3 fruit fly cellular contexts compared by ENCODE assay signal in the genomic region with DNA sequence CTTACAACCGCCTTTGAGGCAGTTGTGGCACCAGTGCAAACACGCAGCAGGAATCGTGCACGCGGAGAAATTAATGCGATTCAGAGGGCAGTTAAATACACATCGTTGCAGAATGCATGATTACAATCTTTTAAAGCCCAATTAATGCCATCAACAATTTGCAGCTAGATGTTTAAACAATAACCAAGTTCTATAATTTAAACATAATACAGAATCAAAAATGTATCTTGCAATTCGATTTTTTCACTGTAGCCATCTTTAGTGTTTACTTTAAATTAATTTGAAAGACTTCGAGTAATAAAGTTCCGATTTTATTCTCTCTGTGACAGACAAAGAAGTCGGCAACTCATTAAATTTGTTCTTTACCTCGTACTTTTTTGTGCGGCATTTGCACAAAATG.
TF ChIP-seq lines count a peak whose summit lies in the region.

No protein-coding gene starts in this region.

TF ChIP-seq in whole organism, embryonic, 481 proteins besides CTCF, POLR2A, EP300 and RAD21 (continued from another document and continues in another):
- TF ChIP-seq CG9876 (GFP tag; optimal IDR thresholded peaks at IDR 0.05; lab: Kevin White, UChicago): no peak
- TF ChIP-seq lab (GFP tag; optimal IDR thresholded peaks at IDR 0.05; lab: Kevin White, UChicago): no peak
- no peak for TF ChIP-seq salm (tag; optimal IDR thresholded peaks at IDR 0.05; lab: Kevin White, UChicago)
- TF ChIP-seq CG16813 (GFP tag; IDR thresholded peaks at IDR 0.05; lab: Robert Waterston, UW; ENCODE audit: partially characterized antibody): no peak
- TF ChIP-seq Ets97D (GFP tag; optimal IDR thresholded peaks at IDR 0.05; lab: Kevin White, UChicago): no peak
- no peak for TF ChIP-seq sob (GFP tag; IDR thresholded peaks at IDR 0.05; lab: Robert Waterston, UW)
- no peak for TF ChIP-seq mam (GFP tag; optimal IDR thresholded peaks at IDR 0.05; lab: Kevin White, UChicago)
- no peak for TF ChIP-seq CG11398 (GFP tag; optimal IDR thresholded peaks at IDR 0.05; lab: Kevin White, UChicago)
- TF ChIP-seq CG13287 (GFP tag; IDR thresholded peaks at IDR 0.05; lab: Robert Waterston, UW; ENCODE audit: partially characterized antibody): no peak
- TF ChIP-seq ftz-f1 (GFP tag; optimal IDR thresholded peaks at IDR 0.05; lab: Kevin White, UChicago): no peak
- no peak for TF ChIP-seq lilli (GFP tag; optimal IDR thresholded peaks at IDR 0.05; lab: Kevin White, UChicago)
- no peak for TF ChIP-seq jigr1 (GFP tag; IDR thresholded peaks at IDR 0.05; lab: Robert Waterston, UW)
- peak; percentile 23 for TF ChIP-seq CG11504 (tag; optimal IDR thresholded peaks at IDR 0.05; lab: Kevin White, UChicago)
- no peak for TF ChIP-seq CG8944 (GFP tag; optimal IDR thresholded peaks at IDR 0.05; lab: Kevin White, UChicago)
- TF ChIP-seq h (optimal IDR thresholded peaks at IDR 0.05; lab: Kevin White, UChicago): no peak
- TF ChIP-seq Dp (GFP tag; optimal IDR thresholded peaks at IDR 0.05; lab: Kevin White, UChicago): no peak
- TF ChIP-seq CG33557 (GFP tag; optimal IDR thresholded peaks at IDR 0.05; lab: Kevin White, UChicago): no peak
- TF ChIP-seq CG13123 (GFP tag; optimal IDR thresholded peaks at IDR 0.05; lab: Kevin White, UChicago): no peak
- no peak for TF ChIP-seq D19B (GFP tag; optimal IDR thresholded peaks at IDR 0.05; lab: Kevin White, UChicago)
- no peak for TF ChIP-seq gce (GFP tag; IDR thresholded peaks at IDR 0.05; lab: Robert Waterston, UW)
- no peak for TF ChIP-seq CG15601 (tag; optimal IDR thresholded peaks at IDR 0.05; lab: Kevin White, UChicago)
- peak; percentile 0 for TF ChIP-seq CG7839 (tag; optimal IDR thresholded peaks at IDR 0.05; lab: Kevin White, UChicago)
- TF ChIP-seq C15 (GFP tag; IDR thresholded peaks at IDR 0.05; lab: Robert Waterston, UW): no peak
- no peak for TF ChIP-seq Kr (GFP tag; optimal IDR thresholded peaks at IDR 0.05; lab: Kevin White, UChicago)
- TF ChIP-seq CG10209 (GFP tag; optimal IDR thresholded peaks at IDR 0.05; lab: Kevin White, UChicago): no peak
- peak; percentile 3 for TF ChIP-seq nmo (GFP tag; optimal IDR thresholded peaks at IDR 0.05; lab: Kevin White, UChicago)
- TF ChIP-seq chn (GFP tag; optimal IDR thresholded peaks at IDR 0.05; lab: Kevin White, UChicago): no peak
- TF ChIP-seq jing (GFP tag; optimal IDR thresholded peaks at IDR 0.05; lab: Kevin White, UChicago): no peak
- no peak for TF ChIP-seq Neu2 (GFP tag; optimal IDR thresholded peaks at IDR 0.05; lab: Kevin White, UChicago; ENCODE audit: borderline replicate concordance)
- no peak for TF ChIP-seq Trl (optimal IDR thresholded peaks at IDR 0.05; lab: Kevin White, UChicago)
- no peak for TF ChIP-seq Trl (GFP tag; optimal IDR thresholded peaks at IDR 0.05; lab: Kevin White, UChicago)
- no peak for TF ChIP-seq ase (GFP tag; IDR thresholded peaks at IDR 0.05; lab: Robert Waterston, UW)
- TF ChIP-seq ab (GFP tag; optimal IDR thresholded peaks at IDR 0.05; lab: Kevin White, UChicago): no peak
- TF ChIP-seq tio (GFP tag; optimal IDR thresholded peaks at IDR 0.05; lab: Kevin White, UChicago): no peak
- TF ChIP-seq HHEX (GFP tag; optimal IDR thresholded peaks at IDR 0.05; lab: Kevin White, UChicago): no peak
- no peak for TF ChIP-seq Sry-δ (GFP tag; optimal IDR thresholded peaks at IDR 0.05; lab: Kevin White, UChicago)
- TF ChIP-seq Fer2 (tag; optimal IDR thresholded peaks at IDR 0.05; lab: Kevin White, UChicago): no peak
- no peak for TF ChIP-seq Spps (tag; optimal IDR thresholded peaks at IDR 0.05; lab: Kevin White, UChicago)
- peak; percentile 27 to 74 for TF ChIP-seq bsh (GFP tag; optimal IDR thresholded peaks at IDR 0.05; lab: Kevin White, UChicago)
- no peak for TF ChIP-seq CG4360 (GFP tag; IDR thresholded peaks at IDR 0.05; lab: Robert Waterston, UW)
- TF ChIP-seq MESR4 (GFP tag; optimal IDR thresholded peaks at IDR 0.05; lab: Kevin White, UChicago): no peak
- no peak for TF ChIP-seq CG4730 (GFP tag; IDR thresholded peaks at IDR 0.05; lab: Robert Waterston, UW)
- TF ChIP-seq chinmo (GFP tag; IDR thresholded peaks at IDR 0.05; lab: Robert Waterston, UW; ENCODE audit: partially characterized antibody): no peak
- TF ChIP-seq Chrac-16 (GFP tag; optimal IDR thresholded peaks at IDR 0.05; lab: Kevin White, UChicago): no peak
- no peak for TF ChIP-seq CG18011 (GFP tag; optimal IDR thresholded peaks at IDR 0.05; lab: Kevin White, UChicago)

TF ChIP-seq in whole organism, prepupa, 60 proteins besides CTCF, POLR2A, EP300 and RAD21 (continued from another document):
- TF ChIP-seq CG32006 (GFP tag; optimal IDR thresholded peaks at IDR 0.05; lab: Kevin White, UChicago) (peak; percentile 77), CG31627 (GFP tag; optimal IDR thresholded peaks at IDR 0.05; lab: Kevin White, UChicago) (peak; percentile 87), OdsH (GFP tag; optimal IDR thresholded peaks at IDR 0.05; lab: Kevin White, UChicago) (peak; percentile 87), CG3032 (tag; optimal IDR thresholded peaks at IDR 0.05; lab: Kevin White, UChicago) (peak; percentile 89), Ets21C (GFP tag; optimal IDR thresholded peaks at IDR 0.05; lab: Kevin White, UChicago) (peak; percentile 79), Sox102F (GFP tag; optimal IDR thresholded peaks at IDR 0.05; lab: Kevin White, UChicago) (peak; percentile 91), CG6854 (GFP tag; optimal IDR thresholded peaks at IDR 0.05; lab: Kevin White, UChicago) (peak; percentile 50), Hr39 (GFP tag; optimal IDR thresholded peaks at IDR 0.05; lab: Kevin White, UChicago) (peak; percentile 89), cyc (GFP tag; optimal IDR thresholded peaks at IDR 0.05; lab: Kevin White, UChicago) (peak; percentile 88), lz (GFP tag; optimal IDR thresholded peaks at IDR 0.05; lab: Kevin White, UChicago) (peak; percentile 90), CG16779 (tag; optimal IDR thresholded peaks at IDR 0.05; lab: Kevin White, UChicago) (peak; percentile 69), salr (GFP tag; optimal IDR thresholded peaks at IDR 0.05; lab: Kevin White, UChicago) (peak; percentile 78 to 83), CG10669 (GFP tag; optimal IDR thresholded peaks at IDR 0.05; lab: Kevin White, UChicago) (peak; percentile 93), CG9139 (GFP tag; optimal IDR thresholded peaks at IDR 0.05; lab: Kevin White, UChicago) (peak; percentile 70), dac (GFP tag; optimal IDR thresholded peaks at IDR 0.05; lab: Kevin White, UChicago) (peak; percentile 36), CG6163 (GFP tag; IDR thresholded peaks at IDR 0.05; lab: Robert Waterston, UW) (peak; percentile 89), CG4318 (GFP tag; optimal IDR thresholded peaks at IDR 0.05; lab: Kevin White, UChicago) (peak; percentile 48), eg (GFP tag; IDR thresholded peaks at IDR 0.05; lab: Robert Waterston, UW) (peak; percentile 50; the same call in 2 of the 3 replicates), CG6792 (GFP tag; optimal IDR thresholded peaks at IDR 0.05; lab: Kevin White, UChicago) (peak; percentile 90), CG7368 (GFP tag; optimal IDR thresholded peaks at IDR 0.05; lab: Kevin White, UChicago) (peak; percentile 81), Eip78C (GFP tag; lab: Kevin White, UChicago) (peak; percentile 97), CG34406 (GFP tag; optimal IDR thresholded peaks at IDR 0.05; lab: Kevin White, UChicago) (peak; percentile 86), dsx (GFP tag; optimal IDR thresholded peaks at IDR 0.05; lab: Kevin White, UChicago; ENCODE audit: poor library complexity, severe bottlenecking) (peak; percentile 85), CG11762 (GFP tag; optimal IDR thresholded peaks at IDR 0.05; lab: Kevin White, UChicago; ENCODE audit: insufficient read depth) (peak; percentile 74), Eip75B (GFP tag; optimal IDR thresholded peaks at IDR 0.05; lab: Kevin White, UChicago) (peak; percentile 90), CG15336 (GFP tag; IDR thresholded peaks at IDR 0.05; lab: Robert Waterston, UW) (peak; percentile 67), CG6276 (GFP tag; optimal IDR thresholded peaks at IDR 0.05; lab: Kevin White, UChicago) (peak; percentile 27), Sox14 (GFP tag; optimal IDR thresholded peaks at IDR 0.05; lab: Kevin White, UChicago) (peak; percentile 90), Gug (GFP tag; IDR thresholded peaks at IDR 0.05; lab: Robert Waterston, UW) (no peak), svp (GFP tag; lab: Kevin White, UChicago) (peak; percentile 94), Lpt (GFP tag; optimal IDR thresholded peaks at IDR 0.05; lab: Kevin White, UChicago) (peak; percentile 67), acj6 (GFP tag; optimal IDR thresholded peaks at IDR 0.05; lab: Kevin White, UChicago) (peak; percentile 92), fkh (GFP tag; optimal IDR thresholded peaks at IDR 0.05; lab: Kevin White, UChicago) (no peak), CG11294 (GFP tag; IDR thresholded peaks at IDR 0.05; lab: Robert Waterston, UW) (no peak), CG8119 (GFP tag; IDR thresholded peaks at IDR 0.05; lab: Robert Waterston, UW) (peak; percentile 76), Sox15 (GFP tag; optimal IDR thresholded peaks at IDR 0.05; lab: Kevin White, UChicago) (peak; percentile 80), vri (GFP tag; optimal IDR thresholded peaks at IDR 0.05; lab: Kevin White, UChicago) (peak; percentile 71), CG3919 (GFP tag; optimal IDR thresholded peaks at IDR 0.05; lab: Kevin White, UChicago) (peak; percentile 90), CG6808 (GFP tag; optimal IDR thresholded peaks at IDR 0.05; lab: Kevin White, UChicago) (peak; percentile 89)

TF ChIP-seq in whole organism, wandering third instar larva, 38 proteins besides CTCF, POLR2A, EP300 and RAD21 (continued from another document):
- TF ChIP-seq br (GFP tag; optimal IDR thresholded peaks at IDR 0.05; lab: Kevin White, UChicago): peak; percentile 79
- TF ChIP-seq Hnf4 (GFP tag; optimal IDR thresholded peaks at IDR 0.05; lab: Kevin White, UChicago): peak; percentile 68
- peak; percentile 79 for TF ChIP-seq HLH106 (tag; optimal IDR thresholded peaks at IDR 0.05; lab: Kevin White, UChicago)
- TF ChIP-seq Dfd (GFP tag; optimal IDR thresholded peaks at IDR 0.05; lab: Kevin White, UChicago): no peak
- TF ChIP-seq CrebA (GFP tag; optimal IDR thresholded peaks at IDR 0.05; lab: Kevin White, UChicago; ENCODE audit: borderline replicate concordance): no peak
TF ChIP-seq in whole organism, wandering third instar larva: peak in this region for 18.
